Worm (Caenorhabditis elegans) whole organism, late embryonic: ENCODE results near the gene rga-9.

Experiments
- F13H6.1 ChIP-seq: sonication (generic microtip); optimal IDR thresholded peaks from 2 replicates; lab custom pipeline; 2016; ENCODE audit warnings: missing genetic modification characterization, missing compliant biosample characterization
- K02D7.2 ChIP-seq: sonication (generic microtip); optimal IDR thresholded peaks from 2 replicates; lab custom pipeline; 2017; ENCODE audit warnings: mild to moderate bottlenecking, missing genetic modification characterization, missing compliant biosample characterization
- K09A11.1 ChIP-seq: sonication (generic microtip); optimal IDR thresholded peaks from 2 replicates; lab custom pipeline; 2017; ENCODE audit warnings: antibody characterized with exemption, mild to moderate bottlenecking, missing genetic modification characterization, missing compliant biosample characterization; ENCODE audit not compliant: insufficient read depth
- T23F11.4 ChIP-seq: fragments of 200-800 bp; sonication (Bioruptor generic); optimal IDR thresholded peaks from 2 replicates; lab custom pipeline; 2018; ENCODE audit warnings: mild to moderate bottlenecking, missing genetic modification characterization, missing compliant biosample characterization
- Y22D7AL.16 ChIP-seq: sonication (generic microtip); optimal IDR thresholded peaks from 2 replicates; lab custom pipeline; 2016; ENCODE audit warnings: missing genetic modification characterization, missing compliant biosample characterization
- ahr-1 ChIP-seq: sonication (generic microtip); optimal IDR thresholded peaks from 2 replicates; lab custom pipeline; 2016; ENCODE audit warnings: missing genetic modification characterization, missing compliant biosample characterization
- ama-1 ChIP-seq: fragments of 150-350 bp; optimal IDR thresholded peaks from 2 replicates; lab custom pipeline; 2014
- ceh-14 ChIP-seq: sonication (generic microtip); optimal IDR thresholded peaks from 2 replicates; lab custom pipeline; 2016; ENCODE audit warnings: missing genotype, missing genetic modification characterization, missing compliant biosample characterization
- ceh-19 ChIP-seq: fragments of 200-800 bp; sonication (Bioruptor generic); optimal IDR thresholded peaks from 2 replicates; lab custom pipeline; 2018; ENCODE audit warnings: mild to moderate bottlenecking, missing genetic modification characterization, missing compliant biosample characterization
- ceh-22 ChIP-seq: sonication (generic microtip); optimal IDR thresholded peaks from 2 replicates; lab custom pipeline; 2017; ENCODE audit warnings: missing biosample characterization, missing genetic modification characterization
- ceh-24 ChIP-seq: sonication (generic microtip); optimal IDR thresholded peaks from 2 replicates; lab custom pipeline; 2016; ENCODE audit warnings: mild to moderate bottlenecking, missing genetic modification characterization, missing compliant biosample characterization
- ceh-30 ChIP-seq: fragments of 150-350 bp; optimal IDR thresholded peaks from 2 replicates; lab custom pipeline; 2014; ENCODE audit warnings: missing biosample characterization, missing genetic modification characterization
- ceh-31 ChIP-seq: sonication (generic microtip); optimal IDR thresholded peaks from 2 replicates; lab custom pipeline; 2016; ENCODE audit warnings: missing genetic modification characterization, missing compliant biosample characterization
- ceh-45 ChIP-seq: fragments of 200-800 bp; sonication (Bioruptor generic); IDR thresholded peaks from 2 replicates; pipeline ENCODE4 v1.3.6; 2022; ENCODE audit warnings: missing genetic modification reagents, missing genetic modification characterization, missing compliant biosample characterization
- ceh-48 ChIP-seq: sonication (generic microtip); optimal IDR thresholded peaks from 2 replicates; lab custom pipeline; 2016; ENCODE audit warnings: missing genetic modification characterization, inconsistent platforms, missing compliant biosample characterization
- ceh-9 ChIP-seq: sonication (generic microtip); optimal IDR thresholded peaks from 2 replicates; lab custom pipeline; 2016; ENCODE audit warnings: mild to moderate bottlenecking, missing genetic modification characterization, inconsistent platforms, missing compliant biosample characterization
- dve-1 ChIP-seq: sonication (generic microtip); optimal IDR thresholded peaks from 2 replicates; lab custom pipeline; 2017; ENCODE audit warnings: antibody characterized with exemption, mild to moderate bottlenecking, missing genetic modification characterization, missing compliant biosample characterization
- elt-4 ChIP-seq: sonication (generic microtip); optimal IDR thresholded peaks from 2 replicates; lab custom pipeline; 2016; ENCODE audit warnings: missing genetic modification characterization, missing compliant biosample characterization
- eyg-1 ChIP-seq: sonication (generic microtip); optimal IDR thresholded peaks from 2 replicates; lab custom pipeline; 2016; ENCODE audit warnings: missing genotype, missing genetic modification characterization, missing compliant biosample characterization
- fax-1 ChIP-seq: sonication (generic microtip); optimal IDR thresholded peaks from 2 replicates; lab custom pipeline; 2016; ENCODE audit warnings: missing genotype, missing genetic modification characterization, missing compliant biosample characterization
- fkh-6 ChIP-seq: sonication (generic microtip); optimal IDR thresholded peaks from 2 replicates; lab custom pipeline; 2016; ENCODE audit warnings: missing genetic modification characterization, missing compliant biosample characterization
- gmeb-2 ChIP-seq: sonication (generic microtip); optimal IDR thresholded peaks from 2 replicates; lab custom pipeline; 2016; ENCODE audit warnings: missing genetic modification characterization, inconsistent platforms, missing compliant biosample characterization
- hlh-13 ChIP-seq: fragments of 200-800 bp; sonication (Bioruptor generic); optimal IDR thresholded peaks from 2 replicates; lab custom pipeline; 2018; ENCODE audit warnings: mild to moderate bottlenecking, missing genetic modification characterization, missing compliant biosample characterization
- hlh-6 ChIP-seq: sonication (generic microtip); optimal IDR thresholded peaks from 2 replicates; lab custom pipeline; 2016; ENCODE audit warnings: missing genotype, missing genetic modification characterization, missing compliant biosample characterization
- lim-6 ChIP-seq: sonication (generic microtip); optimal IDR thresholded peaks from 2 replicates; lab custom pipeline; 2016; ENCODE audit warnings: missing genetic modification characterization, missing compliant biosample characterization
- lin-11 ChIP-seq: fragments of 200-800 bp; sonication (Bioruptor generic); optimal IDR thresholded peaks from 2 replicates; lab custom pipeline; 2018; ENCODE audit warnings: mild to moderate bottlenecking, missing genetic modification characterization, missing compliant biosample characterization
- nhr-11 ChIP-seq: fragments of 150-350 bp; optimal IDR thresholded peaks from 2 replicates; lab custom pipeline; 2014; ENCODE audit warnings: missing biosample characterization, missing genetic modification characterization
- nhr-232 ChIP-seq: sonication (generic microtip); optimal IDR thresholded peaks from 2 replicates; lab custom pipeline; 2016; ENCODE audit warnings: missing genetic modification characterization, missing compliant biosample characterization
- npax-4 ChIP-seq: sonication (generic microtip); optimal IDR thresholded peaks from 2 replicates; lab custom pipeline; 2016; ENCODE audit warnings: missing genetic modification characterization, missing compliant biosample characterization
- odd-2 ChIP-seq: sonication (generic microtip); optimal IDR thresholded peaks from 2 replicates; lab custom pipeline; 2017; ENCODE audit warnings: antibody characterized with exemption, mild to moderate bottlenecking, missing genetic modification characterization, missing compliant biosample characterization
- pag-3 ChIP-seq: sonication (generic microtip); optimal IDR thresholded peaks from 2 replicates; lab custom pipeline; 2016; ENCODE audit warnings: missing compliant biosample characterization, missing genetic modification characterization, borderline replicate concordance
- pha-2 ChIP-seq: sonication (generic microtip); optimal IDR thresholded peaks from 2 replicates; lab custom pipeline; 2017; ENCODE audit warnings: mild to moderate bottlenecking, missing genetic modification characterization, missing compliant biosample characterization
- pqm-1 ChIP-seq: sonication (generic microtip); optimal IDR thresholded peaks from 2 replicates; lab custom pipeline; 2016; ENCODE audit warnings: missing genetic modification characterization, missing compliant biosample characterization
- pros-1 ChIP-seq: fragments of 150-350 bp; optimal IDR thresholded peaks from 2 replicates; lab custom pipeline; 2014; ENCODE audit warnings: missing biosample characterization, missing genetic modification reagents, missing genetic modification characterization
- ref-2 ChIP-seq: sonication (generic microtip); optimal IDR thresholded peaks from 2 replicates; lab custom pipeline; 2016; ENCODE audit warnings: missing genetic modification characterization, missing compliant biosample characterization
- rnt-1 ChIP-seq: sonication (generic microtip); optimal IDR thresholded peaks from 2 replicates; lab custom pipeline; 2016; ENCODE audit warnings: missing genetic modification characterization, missing compliant biosample characterization
- sdc-2 ChIP-seq: sonication (generic microtip); optimal IDR thresholded peaks from 2 replicates; lab custom pipeline; 2016; ENCODE audit warnings: missing genotype, missing genetic modification characterization, missing compliant biosample characterization
- sox-4 ChIP-seq: sonication (generic microtip); optimal IDR thresholded peaks from 2 replicates; lab custom pipeline; 2017; ENCODE audit warnings: mild to moderate bottlenecking, missing genetic modification characterization, inconsistent platforms, missing compliant biosample characterization
- syd-9 ChIP-seq: sonication (generic microtip); optimal IDR thresholded peaks from 2 replicates; lab custom pipeline; 2016; ENCODE audit warnings: mild to moderate bottlenecking, missing genetic modification characterization, moderate library complexity, missing compliant biosample characterization
- tbx-2 ChIP-seq: sonication (generic microtip); optimal IDR thresholded peaks from 2 replicates; lab custom pipeline; 2016; ENCODE audit warnings: missing genetic modification characterization, missing compliant biosample characterization
- ttx-3 ChIP-seq: sonication (generic microtip); optimal IDR thresholded peaks from 2 replicates; lab custom pipeline; 2016; ENCODE audit warnings: missing genetic modification reagents, missing genetic modification characterization, missing compliant biosample characterization
- unc-55 ChIP-seq: sonication (generic microtip); optimal IDR thresholded peaks from 2 replicates; lab custom pipeline; 2017; ENCODE audit warnings: missing biosample characterization, missing genetic modification reagents, missing genetic modification characterization
- unc-86 ChIP-seq: sonication (generic microtip); optimal IDR thresholded peaks from 2 replicates; lab custom pipeline; 2016; ENCODE audit warnings: missing genetic modification characterization, missing compliant biosample characterization
- ztf-16 ChIP-seq: sonication (generic microtip); optimal IDR thresholded peaks from 2 replicates; lab custom pipeline; 2017; ENCODE audit warnings: missing genetic modification characterization, missing compliant biosample characterization

The rga-9 gene

DNA sequence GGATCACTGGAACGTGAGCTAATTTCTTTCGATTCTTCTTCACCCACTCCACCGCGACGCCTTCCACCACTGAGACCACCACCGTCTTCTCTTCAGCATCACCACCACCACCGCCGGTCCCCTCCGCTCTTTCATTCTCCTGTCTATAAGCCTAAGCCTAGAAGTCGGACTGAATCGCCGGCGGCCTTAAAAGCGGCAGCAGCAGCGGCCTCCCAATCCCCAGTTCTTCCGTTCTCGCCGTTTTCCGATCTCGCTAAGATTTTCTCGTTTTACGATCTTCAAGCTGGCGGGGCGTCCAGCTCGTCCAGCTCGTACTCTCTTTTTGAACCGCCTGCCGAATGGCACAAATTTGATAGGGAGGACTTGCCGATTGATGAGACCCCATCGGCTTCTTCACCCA, 41.8 kb upstream of the rga-9 start:
- no peak for TF ChIP-seq unc-86 (tag; lab: Kevin White, UChicago)
- no peak for TF ChIP-seq pqm-1 (tag; lab: Kevin White, UChicago)
- no peak for TF ChIP-seq tbx-2 (tag; lab: Kevin White, UChicago)
- peak; percentile 1 for TF ChIP-seq hlh-6
- TF ChIP-seq, all 69 proteins: peak for 1

DNA sequence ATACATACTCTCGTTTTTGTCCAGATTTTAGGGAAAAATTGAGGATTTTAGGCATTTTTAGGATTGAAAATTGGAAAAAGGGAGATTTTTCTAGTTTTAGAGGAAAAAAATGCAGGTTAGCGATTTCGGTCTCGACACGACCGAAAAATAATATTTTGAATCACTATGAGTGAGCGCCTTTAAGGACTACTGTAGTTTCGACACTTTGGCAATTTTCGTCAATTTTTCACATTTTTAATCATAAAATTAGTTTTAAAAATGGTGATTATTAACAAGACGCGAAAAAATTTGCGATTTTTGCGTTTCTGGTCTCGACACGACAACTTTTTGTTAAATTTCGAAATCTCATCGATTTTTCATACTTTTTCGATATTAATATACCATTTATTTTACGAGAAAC, 41.2 kb upstream of the rga-9 start:
- no peak for TF ChIP-seq sox-4 (tag; lab: Kevin White, UChicago)

DNA sequence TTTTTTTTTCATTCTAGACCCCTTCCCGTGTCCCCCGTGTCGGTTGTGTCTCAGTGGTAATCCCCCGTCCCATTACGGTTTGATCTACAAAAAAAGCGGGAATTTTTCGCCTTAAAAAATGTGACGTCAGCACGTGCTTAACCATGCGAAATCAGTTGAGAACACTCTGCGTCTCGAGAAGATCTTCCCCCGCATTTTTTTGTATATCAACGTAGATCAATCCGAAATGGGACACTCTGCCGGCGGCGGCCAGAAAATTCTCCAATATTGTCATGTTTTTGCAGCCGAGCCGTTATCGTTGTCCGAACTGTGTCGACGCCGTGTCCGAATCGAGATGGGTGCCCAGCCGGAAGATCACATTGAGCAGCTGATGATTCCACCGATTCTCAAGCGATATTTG, 40.0 kb upstream of the rga-9 start:
- TF ChIP-seq fkh-6 (tag; lab: Kevin White, UChicago) (no peak), ceh-9 (tag; lab: Kevin White, UChicago) (no peak), sdc-2 (tag; lab: Kevin White, UChicago) (no peak), eyg-1 (tag; lab: Kevin White, UChicago) (no peak), K09A11.1 (tag; lab: Kevin White, UChicago) (no peak), ahr-1 (tag; lab: Kevin White, UChicago) (no peak), sox-4 (tag; lab: Kevin White, UChicago) (no peak), ref-2 (tag; lab: Kevin White, UChicago) (no peak), odd-2 (tag; lab: Kevin White, UChicago) (no peak), rnt-1 (no peak), ceh-45 (GFP tag; lab: Robert Waterston, UW) (no peak)
- TF ChIP-seq, all 69 proteins: peak for 0

DNA sequence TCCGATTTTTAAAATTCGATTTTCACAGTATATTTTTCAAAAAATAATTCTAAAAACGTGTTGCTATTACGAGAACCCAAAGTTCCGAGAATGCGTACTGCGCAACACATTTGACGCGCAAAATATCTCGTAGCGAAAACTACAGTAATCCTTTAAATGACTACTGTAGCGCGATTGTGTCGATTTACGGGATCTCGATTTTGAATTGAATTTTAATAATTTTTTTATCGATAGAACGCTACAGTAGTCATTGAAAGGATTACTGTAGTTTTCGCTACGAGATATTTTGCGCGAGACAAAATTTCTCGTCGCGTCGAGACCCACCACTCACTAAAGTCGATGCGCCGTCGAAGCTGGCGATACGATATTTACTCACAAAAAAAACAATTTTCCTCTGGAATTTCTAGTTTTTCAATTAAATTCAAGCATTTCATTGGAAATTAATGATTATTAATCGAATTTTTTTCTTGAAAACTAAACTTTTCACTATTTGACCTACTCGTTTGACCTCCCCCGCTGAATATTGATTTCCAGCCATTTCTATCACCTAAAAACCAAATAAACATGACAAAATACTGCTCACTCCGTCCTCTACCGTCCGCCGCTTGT, 38.1 kb upstream of the rga-9 start, which contains the start of gene spsb-2:
TSS of gene spsb-2 (plus strand) at position 559 of the 609 bp plus-strand sequence.
- TF ChIP-seq npax-4: no peak
- TF ChIP-seq unc-55: no peak
- no peak for TF ChIP-seq ceh-19 (GFP tag; lab: Kevin White, UChicago)
- no peak for TF ChIP-seq fax-1 (tag; lab: Kevin White, UChicago)
- TF ChIP-seq ztf-16: no peak
- no peak for TF ChIP-seq lim-6 (tag; lab: Kevin White, UChicago)
- no peak for TF ChIP-seq pag-3 (tag; lab: Kevin White, UChicago)

DNA sequence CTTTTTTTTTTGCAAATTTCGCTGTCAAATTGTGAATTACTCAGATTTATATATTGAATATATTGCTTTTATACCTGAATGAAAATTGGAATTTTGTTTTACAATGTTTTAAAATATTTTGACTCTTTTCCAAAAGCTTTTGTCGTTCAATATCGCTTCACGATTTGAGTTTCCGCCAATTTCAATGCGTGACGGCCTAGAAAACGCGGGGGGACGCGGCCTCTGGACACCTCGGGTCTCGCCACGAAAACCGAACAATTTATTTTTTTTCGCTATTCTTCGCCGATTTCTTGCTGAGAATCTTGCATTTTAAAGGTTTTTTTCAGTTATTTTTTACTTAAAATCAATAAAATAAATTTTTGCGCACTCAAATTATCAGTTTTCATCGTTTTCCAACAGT, 35.3 kb upstream of the rga-9 start, which contains the start of gene Y46E12BL.2:
TSS of gene Y46E12BL.2 (plus strand) at position 243 of the 400 bp plus-strand sequence.
- TF ChIP-seq ceh-19 (GFP tag; lab: Kevin White, UChicago): no peak
- TF ChIP-seq pha-2: no peak
- no peak for TF ChIP-seq T23F11.4 (GFP tag; lab: Kevin White, UChicago)
- peak; percentile 74 for TF ChIP-seq tbx-2 (tag; lab: Kevin White, UChicago)
- TF ChIP-seq gmeb-2: peak; percentile 13
- TF ChIP-seq fax-1 (tag; lab: Kevin White, UChicago): peak; percentile 60
- no peak for TF ChIP-seq ceh-24
- TF ChIP-seq ztf-16: no peak
- no peak for TF ChIP-seq ttx-3 (tag; lab: Kevin White, UChicago)
- no peak for TF ChIP-seq nhr-11
- no peak for TF ChIP-seq ceh-45 (GFP tag; lab: Robert Waterston, UW)
- TF ChIP-seq ref-2 (tag; lab: Kevin White, UChicago): peak; percentile 41
- TF ChIP-seq K02D7.2: no peak
- TF ChIP-seq pros-1 (tag; lab: Kevin White, UChicago): no peak
- TF ChIP-seq ceh-30 (tag; lab: Kevin White, UChicago): peak; percentile 67
- TF ChIP-seq syd-9: no peak
- TF ChIP-seq ceh-22 (tag; lab: Kevin White, UChicago): no peak
- TF ChIP-seq pag-3 (tag; lab: Kevin White, UChicago): no peak
- no peak for TF ChIP-seq dve-1 (tag; lab: Kevin White, UChicago)
- TF ChIP-seq nhr-232 (tag; lab: Kevin White, UChicago): no peak
- no peak for TF ChIP-seq Y22D7AL.16 (tag; lab: Kevin White, UChicago)
- TF ChIP-seq ama-1 (lab: Kevin White, UChicago): no peak
- TF ChIP-seq lin-11: no peak
- TF ChIP-seq pqm-1 (tag; lab: Kevin White, UChicago): no peak
- no peak for TF ChIP-seq hlh-13 (GFP tag; lab: Kevin White, UChicago)
- TF ChIP-seq unc-55: no peak
- TF ChIP-seq ceh-48 (tag; lab: Kevin White, UChicago): no peak
- TF ChIP-seq ceh-14 (tag; lab: Kevin White, UChicago): peak; percentile 27
- TF ChIP-seq ahr-1 (tag; lab: Kevin White, UChicago): no peak
- TF ChIP-seq ceh-31: peak; percentile 92
- peak; percentile 39 for TF ChIP-seq F13H6.1 (tag; lab: Kevin White, UChicago)
- no peak for TF ChIP-seq elt-4 (tag; lab: Kevin White, UChicago)
